Fruit fly (Drosophila melanogaster) whole organism, embryonic: ENCODE measurements around the gene Sym.

Experiments
- Blimp-1 ChIP-seq: fragments of 200-800 bp; sonication (Bioruptor generic); optimal IDR thresholded peaks from 3 replicates; lab custom pipeline; 2018; ENCODE audit warnings: missing biosample characterization, missing genetic modification characterization, mild to moderate bottlenecking, moderate library complexity, missing genetic modification reagents
- C15 ChIP-seq: fragments of 200-800 bp; sonication (Bioruptor generic); IDR thresholded peaks from 3 replicates; pipeline ENCODE4 v1.3.6; 2022; ENCODE audit warnings: missing biosample characterization, missing genetic modification characterization
- CG10654 ChIP-seq: fragments of 200-800 bp; sonication (Bioruptor generic); optimal IDR thresholded peaks from 2 replicates; lab custom pipeline; 2016; ENCODE audit warnings: missing biosample characterization, missing genetic modification characterization
- CG1233 ChIP-seq: fragments of 200-800 bp; sonication (Bioruptor generic); optimal IDR thresholded peaks from 4 replicates; lab custom pipeline; 2018; ENCODE audit warnings: missing biosample characterization, mild to moderate bottlenecking, missing genetic modification characterization
- CG12942 ChIP-seq: fragments of 200-800 bp; sonication (Bioruptor generic); optimal IDR thresholded peaks from 3 replicates; lab custom pipeline; 2016; ENCODE audit warnings: missing biosample characterization, missing genetic modification characterization
- CG14710 ChIP-seq: fragments of 200-800 bp; sonication (Bioruptor generic); optimal IDR thresholded peaks from 3 replicates; lab custom pipeline; 2019; ENCODE audit warnings: missing biosample characterization, mild to moderate bottlenecking, missing genetic modification characterization, moderate library complexity
- CG15479 ChIP-seq: fragments of 200-800 bp; sonication (Bioruptor generic); optimal IDR thresholded peaks from 3 replicates; lab custom pipeline; 2019; ENCODE audit warnings: missing biosample characterization, mild to moderate bottlenecking, missing genetic modification characterization, moderate library complexity
- CG17328 ChIP-seq: fragments of 200-800 bp; sonication (Bioruptor generic); IDR thresholded peaks from 2 replicates; pipeline ENCODE4 v1.3.6; 2022; ENCODE audit warnings: missing biosample characterization, missing genetic modification characterization
- CG1792 ChIP-seq: fragments of 200-800 bp; sonication (Bioruptor generic); optimal IDR thresholded peaks from 2 replicates; lab custom pipeline; 2016; ENCODE audit warnings: missing biosample characterization, missing genetic modification characterization
- CG18619 ChIP-seq: fragments of 200-800 bp; sonication (Bioruptor generic); optimal IDR thresholded peaks from 3 replicates; lab custom pipeline; 2017; ENCODE audit warnings: missing biosample characterization, mild to moderate bottlenecking, missing genetic modification characterization
- CG2129 ChIP-seq: fragments of 200-800 bp; sonication (Bioruptor generic); IDR thresholded peaks from 2 replicates; pipeline ENCODE4 v1.3.6; 2022; ENCODE audit warnings: missing biosample characterization, missing genetic modification characterization; ENCODE audit not compliant: partially characterized antibody
- CG31365 ChIP-seq: fragments of 200-800 bp; sonication (Bioruptor generic); optimal IDR thresholded peaks from 2 replicates; lab custom pipeline; 2018; ENCODE audit warnings: missing biosample characterization, mild to moderate bottlenecking, missing genetic modification characterization
- CG6813 ChIP-seq: fragments of 200-800 bp; sonication (Bioruptor generic); optimal IDR thresholded peaks from 2 replicates; lab custom pipeline; 2017; ENCODE audit warnings: missing biosample characterization, missing genetic modification characterization, mild to moderate bottlenecking, moderate library complexity, missing genetic modification reagents
- CG7372 ChIP-seq: fragments of 200-800 bp; sonication (Bioruptor generic); IDR thresholded peaks from 2 replicates; pipeline ENCODE4 v1.3.6; 2022; ENCODE audit warnings: missing biosample characterization, missing genetic modification characterization
- CG7745 ChIP-seq: fragments of 200-800 bp; sonication (Bioruptor generic); optimal IDR thresholded peaks from 2 replicates; lab custom pipeline; 2018; ENCODE audit warnings: missing biosample characterization, mild to moderate bottlenecking, missing genetic modification characterization, moderate library complexity
- CG7786 ChIP-seq: fragments of 200-800 bp; sonication (Bioruptor generic); optimal IDR thresholded peaks from 2 replicates; lab custom pipeline; 2016; ENCODE audit warnings: missing biosample characterization, missing genetic modification characterization
- CG8089 ChIP-seq: fragments of 200-800 bp; sonication (Bioruptor generic); optimal IDR thresholded peaks from 3 replicates; lab custom pipeline; 2016; ENCODE audit warnings: missing biosample characterization, missing genetic modification characterization
- CG8478 ChIP-seq: fragments of >200 bp; optimal IDR thresholded peaks from 2 replicates; lab custom pipeline; 2018
- CG9727 ChIP-seq: fragments of 200-800 bp; sonication (Bioruptor generic); optimal IDR thresholded peaks from 3 replicates; lab custom pipeline; 2017; ENCODE audit warnings: missing biosample characterization, mild to moderate bottlenecking, missing genetic modification characterization
- D19A ChIP-seq: fragments of 200-800 bp; optimal IDR thresholded peaks from 3 replicates; lab custom pipeline; 2019; ENCODE audit warnings: missing biosample characterization, mild to moderate bottlenecking, missing genetic modification characterization, moderate library complexity
- D19B ChIP-seq: fragments of 200-800 bp; sonication (Bioruptor generic); optimal IDR thresholded peaks from 2 replicates; lab custom pipeline; 2017; ENCODE audit warnings: missing biosample characterization, mild to moderate bottlenecking, missing genetic modification characterization
- Dref ChIP-seq: fragments of 200-800 bp; sonication (Bioruptor generic); IDR thresholded peaks from 2 replicates; pipeline ENCODE4 v1.3.6; 2022; ENCODE audit warnings: missing biosample characterization, missing genetic modification characterization
- HHEX ChIP-seq: fragments of 200-800 bp; sonication (Bioruptor generic); optimal IDR thresholded peaks from 3 replicates; lab custom pipeline; 2017; ENCODE audit warnings: missing biosample characterization, mild to moderate bottlenecking, missing genetic modification characterization, missing genetic modification reagents
- HLH4C ChIP-seq: fragments of 200-800 bp; sonication (Bioruptor generic); IDR thresholded peaks from 3 replicates; pipeline ENCODE4 v1.3.6; 2022; ENCODE audit warnings: missing biosample characterization, missing genetic modification characterization; ENCODE audit not compliant: partially characterized antibody
- Hmx ChIP-seq: fragments of 200-800 bp; sonication (Bioruptor generic); optimal IDR thresholded peaks from 2 replicates; lab custom pipeline; 2016; ENCODE audit warnings: missing biosample characterization, missing genetic modification characterization
- Oli ChIP-seq: fragments of 200-800 bp; sonication (Bioruptor generic); optimal IDR thresholded peaks from 2 replicates; lab custom pipeline; 2018; ENCODE audit warnings: missing biosample characterization, mild to moderate bottlenecking, missing genetic modification characterization, moderate library complexity
- Side ChIP-seq: fragments of 200-800 bp; sonication (Bioruptor generic); optimal IDR thresholded peaks from 2 replicates; lab custom pipeline; 2016; ENCODE audit warnings: missing biosample characterization, missing genetic modification characterization
- Spps ChIP-seq: fragments of 200-800 bp; sonication (Bioruptor generic); optimal IDR thresholded peaks from 2 replicates; lab custom pipeline; 2018; ENCODE audit warnings: missing biosample characterization, mild to moderate bottlenecking, missing genetic modification characterization
- Sry-δ ChIP-seq: fragments of 200-800 bp; sonication (Bioruptor generic); optimal IDR thresholded peaks from 2 replicates; lab custom pipeline; 2016; ENCODE audit warnings: missing biosample characterization, missing genetic modification characterization
- Xrp1 ChIP-seq: fragments of 200-800 bp; sonication (Bioruptor generic); IDR thresholded peaks from 2 replicates; pipeline ENCODE4 v1.3.6; 2022; ENCODE audit warnings: missing biosample characterization, missing genetic modification characterization
- ara ChIP-seq: fragments of 200-800 bp; sonication (Bioruptor generic); IDR thresholded peaks from 2 replicates; pipeline ENCODE4 v1.3.6; 2022; ENCODE audit warnings: missing biosample characterization, missing genetic modification characterization
- ato ChIP-seq: fragments of 200-800 bp; sonication (Bioruptor generic); IDR thresholded peaks from 2 replicates; pipeline ENCODE4 v1.3.6; 2022; ENCODE audit warnings: missing biosample characterization, missing genetic modification characterization; ENCODE audit not compliant: partially characterized antibody
- bab2 ChIP-seq: fragments of 200-800 bp; sonication (Bioruptor generic); optimal IDR thresholded peaks from 2 replicates; lab custom pipeline; 2016; ENCODE audit warnings: missing biosample characterization, missing genetic modification characterization
- croc ChIP-seq: fragments of 200-800 bp; sonication (Bioruptor generic); conservative IDR thresholded peaks from 3 replicates; pipeline ENCODE4 v1.3.6; 2022; ENCODE audit warnings: missing biosample characterization, missing genetic modification characterization
- dati ChIP-seq: fragments of 200-800 bp; sonication (Bioruptor generic); IDR thresholded peaks from 2 replicates; pipeline ENCODE4 v1.3.6; 2022; ENCODE audit warnings: missing biosample characterization, missing genetic modification characterization
- dm ChIP-seq: fragments of 200-800 bp; sonication (Bioruptor generic); optimal IDR thresholded peaks from 3 replicates; lab custom pipeline; 2016; ENCODE audit warnings: missing biosample characterization, missing genetic modification characterization
- dmrt99B ChIP-seq: fragments of 200-800 bp; sonication (Bioruptor generic); optimal IDR thresholded peaks from 2 replicates; lab custom pipeline; 2018; ENCODE audit warnings: missing biosample characterization, mild to moderate bottlenecking, missing genetic modification characterization, moderate library complexity
- ems ChIP-seq: fragments of 200-800 bp; sonication (Bioruptor generic); optimal IDR thresholded peaks from 3 replicates; lab custom pipeline; 2016; ENCODE audit warnings: missing biosample characterization, missing genetic modification characterization
- grau ChIP-seq: fragments of 200-800 bp; optimal IDR thresholded peaks from 3 replicates; lab custom pipeline; 2019; ENCODE audit warnings: missing biosample characterization, mild to moderate bottlenecking, missing genetic modification characterization, moderate library complexity
- insv ChIP-seq, 2 experiments: fragments of 200-800 bp; sonication (Bioruptor generic); optimal IDR thresholded peaks; 3 replicates each; lab custom pipeline; 2016 to 2018; ENCODE audit warnings: missing biosample characterization in 2 of 2, missing genetic modification characterization in 2 of 2
- jumu ChIP-seq: fragments of 200-800 bp; sonication (Bioruptor generic); optimal IDR thresholded peaks from 3 replicates; lab custom pipeline; 2016; ENCODE audit warnings: missing biosample characterization, missing genetic modification characterization
- luna ChIP-seq: fragments of 200-800 bp; sonication (Bioruptor generic); optimal IDR thresholded peaks from 2 replicates; lab custom pipeline; 2016; ENCODE audit warnings: missing biosample characterization, missing genetic modification characterization
- prd ChIP-seq, 3 experiments: fragments of >200 bp in 2 of 3; fragments of 200-800 bp in 1 of 3; sonication (Bioruptor generic) in 1 of 3; optimal IDR thresholded peaks in 2 of 3; IDR thresholded peaks in 1 of 3; 2 replicates in 2 of 3; 3 replicates in 1 of 3; pipeline versions ENCODE4 v1.3.6 to Lab custom; 2017 to 2022; ENCODE audit warnings: missing biosample characterization in 1 of 3, missing genetic modification characterization in 1 of 3
- sens ChIP-seq: fragments of 200-800 bp; sonication (Bioruptor generic); peaks from one replicate; lab custom pipeline; 2016; ENCODE audit warnings: missing biosample characterization, missing genetic modification characterization
- sob ChIP-seq: fragments of 200-800 bp; sonication (Bioruptor generic); IDR thresholded peaks from 2 replicates; pipeline ENCODE4 v1.3.6; 2022; ENCODE audit warnings: missing biosample characterization, missing genetic modification characterization
- tll ChIP-seq, 2 experiments: fragments of 200-800 bp in 1 of 2; fragments of >200 bp in 1 of 2; sonication (Bioruptor generic) in 1 of 2; optimal IDR thresholded peaks; 2 replicates each; lab custom pipeline; 2017 to 2019; ENCODE audit warnings: missing biosample characterization in 2 of 2, missing genetic modification characterization in 2 of 2, mild to moderate bottlenecking in 1 of 2, moderate library complexity in 1 of 2
- wek ChIP-seq: fragments of 200-800 bp; sonication (Bioruptor generic); optimal IDR thresholded peaks from 3 replicates; lab custom pipeline; 2018; ENCODE audit warnings: missing biosample characterization, mild to moderate bottlenecking, missing genetic modification characterization, moderate library complexity
- zf30C ChIP-seq: fragments of 200-800 bp; sonication (Bioruptor generic); optimal IDR thresholded peaks from 3 replicates; lab custom pipeline; 2018; ENCODE audit warnings: missing biosample characterization, mild to moderate bottlenecking, missing genetic modification characterization

The Sym gene

DNA sequence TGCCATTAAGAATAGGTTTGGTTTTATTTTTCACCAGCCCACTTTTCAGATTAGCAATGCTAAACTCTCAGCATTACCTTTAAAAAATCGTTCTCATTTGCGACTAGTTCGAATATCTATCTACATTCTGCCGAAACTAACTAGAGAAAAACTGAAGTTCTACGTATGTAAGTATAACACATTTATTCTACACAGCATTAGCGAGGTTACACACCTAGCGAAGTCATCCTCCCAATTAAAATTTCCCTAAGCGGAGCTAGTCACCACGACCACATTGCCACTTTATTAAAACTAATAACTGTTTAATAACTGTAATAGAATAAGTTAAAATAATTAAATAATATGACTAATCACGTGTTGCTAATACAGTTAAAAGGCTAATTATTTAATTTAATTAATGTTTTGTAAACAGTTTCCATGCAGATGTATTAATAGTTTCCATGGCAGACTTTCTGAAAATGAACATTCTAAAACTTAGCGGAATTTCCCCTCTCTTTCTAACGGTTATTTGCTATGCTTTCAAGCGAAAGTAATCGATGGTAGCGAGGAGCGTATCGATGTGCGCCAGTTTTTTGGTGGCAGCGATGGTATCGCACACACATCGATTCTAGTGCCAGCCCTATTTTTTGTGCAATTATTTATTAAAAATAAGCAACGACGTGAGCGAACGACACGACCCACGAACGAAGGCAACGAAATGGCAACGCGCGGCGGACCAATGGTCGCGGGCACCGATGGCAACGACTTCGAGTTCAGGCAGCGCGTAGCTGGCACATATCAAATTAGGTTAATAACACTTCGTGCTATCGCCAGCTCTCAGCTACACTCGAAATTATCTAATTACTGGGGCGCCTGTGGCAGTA, 36.7 kb upstream of the Sym start, which contains the start of gene jagn (continued):
- TF ChIP-seq sob (GFP tag; lab: Robert Waterston, UW) (peak; percentile 72; the same call in 1 of the 2 replicates), CG6813 (no peak), CG9727 (GFP tag; lab: Kevin White, UChicago) (peak; percentile 75), croc (GFP tag; lab: Robert Waterston, UW) (no peak), D19A (tag; lab: Kevin White, UChicago) (peak; percentile 11), CG7372 (GFP tag; lab: Robert Waterston, UW) (peak; percentile 37; the same call in 1 of the 2 replicates), zf30C (GFP tag; lab: Kevin White, UChicago) (no peak), jumu (GFP tag; lab: Kevin White, UChicago) (peak; percentile 50), ato (peak; percentile 99), CG15479 (GFP tag; lab: Kevin White, UChicago) (peak; percentile 80), Side (peak; percentile 59), Blimp-1 (peak; percentile 61), Xrp1 (peak; percentile 38; the same call in 1 of the 2 replicates), Sry-δ (GFP tag; lab: Kevin White, UChicago) (peak; percentile 98), C15 (GFP tag; lab: Robert Waterston, UW) (no peak), dati (GFP tag; lab: Robert Waterston, UW) (no peak), sens (GFP tag; lab: Kevin White, UChicago) (peak; percentile 90), CG14710 (tag; lab: Kevin White, UChicago) (peak; percentile 82), grau (tag; lab: Kevin White, UChicago) (peak; percentile 55), ems (GFP tag; lab: Kevin White, UChicago) (peak; percentile 60), prd (optimal IDR thresholded peaks at IDR 0.05; lab: Kevin White, UChicago) (no peak), prd (GFP tag; IDR thresholded peaks at IDR 0.05; lab: Robert Waterston, UW) (peak; percentile 53; the same call in 1 of the 3 replicates), luna (GFP tag; lab: Kevin White, UChicago) (peak; percentile 51), dmrt99B (no peak), Oli (peak; percentile 34), tll (GFP tag; optimal IDR thresholded peaks at IDR 0.05; lab: Kevin White, UChicago) (no peak), CG18619 (peak; percentile 53), CG1792 (peak; percentile 35), dm (GFP tag; lab: Kevin White, UChicago) (peak; percentile 55), CG1233 (GFP tag; lab: Kevin White, UChicago) (peak; percentile 59), Dref (peak; percentile 96), CG8478 (no peak), CG7745 (tag; lab: Kevin White, UChicago) (no peak), CG2129 (GFP tag; lab: Robert Waterston, UW) (peak; percentile 98), HHEX (peak; percentile 14), ara (GFP tag; lab: Robert Waterston, UW) (peak; percentile 44; the same call in 1 of the 2 replicates), CG31365 (no peak), CG12942 (GFP tag; lab: Kevin White, UChicago) (no peak), CG10654 (GFP tag; lab: Kevin White, UChicago) (no peak), wek (no peak), Spps (tag; lab: Kevin White, UChicago) (no peak), Hmx (GFP tag; lab: Kevin White, UChicago) (no peak), D19B (GFP tag; lab: Kevin White, UChicago) (peak; percentile 30), CG17328 (GFP tag; lab: Robert Waterston, UW) (peak; percentile 56), CG7786 (GFP tag; lab: Kevin White, UChicago) (peak; percentile 59), bab2 (GFP tag; lab: Kevin White, UChicago) (peak; percentile 60), CG8089 (GFP tag; lab: Kevin White, UChicago) (peak; percentile 46), insv (GFP tag; optimal IDR thresholded peaks at IDR 0.05; lab: Kevin White, UChicago) (peak in 1 of 2 experiments; percentile 86), HLH4C (peak; percentile 99)
